Worm (Caenorhabditis elegans) whole organism, mixed stage, embryonic: Measurements from ENCODE around the gene sta-1.

ENCODE experiments used
- ces-1 ChIP-seq: fragments of 150-350 bp; optimal IDR thresholded peaks from 2 replicates; lab custom pipeline; 2014; ENCODE audit warnings: missing biosample characterization, missing genetic modification reagents, missing genetic modification characterization
- lin-13 ChIP-seq: fragments of 150-350 bp; optimal IDR thresholded peaks from 2 replicates; lab custom pipeline; 2014; ENCODE audit warnings: missing biosample characterization, missing genetic modification characterization
- nhr-12 ChIP-seq: fragments of 150-350 bp; optimal IDR thresholded peaks from 2 replicates; lab custom pipeline; 2014; ENCODE audit warnings: missing biosample characterization, missing genetic modification characterization
- nhr-2 ChIP-seq: fragments of 150-350 bp; optimal IDR thresholded peaks from 2 replicates; lab custom pipeline; 2014; ENCODE audit warnings: missing biosample characterization, missing genetic modification characterization
- unc-39 ChIP-seq: fragments of 150-350 bp; optimal IDR thresholded peaks from 2 replicates; lab custom pipeline; 2014; ENCODE audit warnings: missing biosample characterization, missing genetic modification characterization
- unc-62 ChIP-seq: fragments of 150-350 bp; optimal IDR thresholded peaks from 2 replicates; lab custom pipeline; 2014; ENCODE audit warnings: missing biosample characterization, missing genetic modification reagents, missing genetic modification characterization

ce11 chrIV:16657488-16657982, 6.6 kb upstream of the sta-1 start:
- TF ChIP-seq unc-62 (GFP tag; lab: Kevin White, UChicago) (no peak), ces-1 (GFP tag; lab: Kevin White, UChicago) (peak; percentile 64), lin-13 (tag; lab: Kevin White, UChicago) (no peak), nhr-12 (tag; lab: Kevin White, UChicago) (no peak), unc-39 (no peak), nhr-2 (no peak)
